Fruit fly (Drosophila melanogaster): ENCODE results near the gene nerfin-2.

The nerfin-2 gene

dm6 chr3R:10066470-10066869, 4.4 kb upstream of the nerfin-2 start, which contains the start of gene CG33783:
CG33783 (plus strand) TSS chr3R:10066770.
- no peak for TF ChIP-seq psq (GFP tag; optimal IDR thresholded peaks at IDR 0.05)
- TF ChIP-seq Hnf4 (GFP tag; optimal IDR thresholded peaks at IDR 0.05): no peak
- no peak for TF ChIP-seq br (GFP tag; optimal IDR thresholded peaks at IDR 0.05)
- no peak for TF ChIP-seq tai (GFP tag; optimal IDR thresholded peaks at IDR 0.05)
- TF ChIP-seq dl (GFP tag; optimal IDR thresholded peaks at IDR 0.05; ENCODE audit: insufficient read depth in 1 of 2, partially characterized antibody in 2 of 2): no peak
- no peak for TF ChIP-seq GATAd (GFP tag; optimal IDR thresholded peaks at IDR 0.05)
- TF ChIP-seq jim (GFP tag; optimal IDR thresholded peaks at IDR 0.05): no peak
- no peak for TF ChIP-seq CG32264 (GFP tag; optimal IDR thresholded peaks at IDR 0.05)
- TF ChIP-seq sv (GFP tag; optimal IDR thresholded peaks at IDR 0.05): no peak
- TF ChIP-seq Jra (GFP tag; optimal IDR thresholded peaks at IDR 0.05): no peak
- TF ChIP-seq N (GFP tag; optimal IDR thresholded peaks at IDR 0.05): no peak
- no peak for TF ChIP-seq CrebA (GFP tag; optimal IDR thresholded peaks at IDR 0.05; ENCODE audit: borderline replicate concordance)
- TF ChIP-seq Dfd (GFP tag; optimal IDR thresholded peaks at IDR 0.05): no peak
- TF ChIP-seq Hr78 (GFP tag; optimal IDR thresholded peaks at IDR 0.05): no peak
- no peak for TF ChIP-seq Vsx2 (GFP tag; optimal IDR thresholded peaks at IDR 0.05; ENCODE audit: partially characterized antibody)
- TF ChIP-seq Rel (GFP tag; optimal IDR thresholded peaks at IDR 0.05): no peak
- no peak for TF ChIP-seq Rel (tag; optimal IDR thresholded peaks at IDR 0.05)
- no peak for TF ChIP-seq OdsH (GFP tag; optimal IDR thresholded peaks at IDR 0.05)

DNA sequence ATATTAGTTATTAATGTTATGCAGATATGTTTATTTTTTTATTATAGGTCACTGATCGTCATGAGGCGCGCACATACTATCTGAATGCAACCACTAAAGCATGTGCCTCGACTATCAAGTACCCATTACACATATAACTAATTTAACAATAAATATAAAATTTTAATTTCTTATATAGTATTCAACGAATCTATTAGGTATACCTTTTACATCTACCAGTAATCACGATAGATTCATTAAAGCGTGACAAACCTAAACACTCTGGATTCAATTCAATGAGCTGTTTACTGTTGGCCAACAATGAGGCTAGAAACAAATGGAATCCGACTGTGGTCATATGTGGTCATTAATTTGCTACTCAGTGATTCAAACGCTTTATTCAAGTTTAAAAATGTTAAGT, 3.3 kb upstream of the nerfin-2 start, which contains the start of gene CG33784:
CG33784 (plus strand) TSS at position 301 of the 400 bp plus-strand sequence.
- TF ChIP-seq Vsx2 (GFP tag; optimal IDR thresholded peaks at IDR 0.05; ENCODE audit: partially characterized antibody) (no peak), Hnf4 (GFP tag; optimal IDR thresholded peaks at IDR 0.05) (no peak), Rel (GFP tag; optimal IDR thresholded peaks at IDR 0.05) (no peak), Rel (tag; optimal IDR thresholded peaks at IDR 0.05) (no peak)

- TF ChIP-seq Vsx2 (GFP tag; optimal IDR thresholded peaks at IDR 0.05; ENCODE audit: partially characterized antibody) (peak; percentile 92), jim (GFP tag; optimal IDR thresholded peaks at IDR 0.05) (no peak), h (GFP tag; optimal IDR thresholded peaks at IDR 0.05) (no peak), Hr83 (GFP tag; optimal IDR thresholded peaks at IDR 0.05; ENCODE audit: poor library complexity, severe bottlenecking) (no peak)
These were observed 2.1 kb upstream of the nerfin-2 start for dm6 chr3R:10068780-10069179.

DNA sequence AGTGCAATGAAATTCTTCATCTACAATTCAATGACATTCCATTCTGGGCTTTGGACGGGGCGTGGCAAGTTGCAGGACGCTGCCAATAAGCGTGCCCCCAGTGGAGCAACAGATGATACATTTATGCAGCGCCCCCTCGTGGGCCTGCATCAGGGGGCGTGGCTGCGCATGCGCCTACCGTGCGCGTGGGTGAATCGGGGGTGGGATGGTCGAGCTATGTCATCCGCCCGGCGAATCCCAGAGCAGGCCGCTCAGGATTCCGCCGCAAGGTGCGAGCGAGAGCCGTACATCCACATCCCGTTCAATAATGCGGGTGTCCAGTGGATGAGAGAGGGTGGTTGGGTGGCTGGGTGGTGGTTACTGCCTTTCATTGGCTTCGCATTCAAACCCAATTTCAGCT, 722 bp upstream of the nerfin-2 start:
- TF ChIP-seq HLH106 (tag; optimal IDR thresholded peaks at IDR 0.05) (no peak), dl (GFP tag; optimal IDR thresholded peaks at IDR 0.05; ENCODE audit: insufficient read depth in 1 of 2, partially characterized antibody in 2 of 2) (peak in 1 of 2 experiments; percentile 13)

- TF ChIP-seq fru (GFP tag; optimal IDR thresholded peaks at IDR 0.05): no peak
- no peak for TF ChIP-seq Dfd (GFP tag; optimal IDR thresholded peaks at IDR 0.05)
- TF ChIP-seq sv (GFP tag; optimal IDR thresholded peaks at IDR 0.05): no peak
- no peak for TF ChIP-seq CG9705 (GFP tag; optimal IDR thresholded peaks at IDR 0.05)
- TF ChIP-seq psq (GFP tag; optimal IDR thresholded peaks at IDR 0.05): no peak
- no peak for TF ChIP-seq foxo (GFP tag; optimal IDR thresholded peaks at IDR 0.05)
- TF ChIP-seq sage (GFP tag; optimal IDR thresholded peaks at IDR 0.05): no peak
- TF ChIP-seq woc (GFP tag; optimal IDR thresholded peaks at IDR 0.05): no peak
- TF ChIP-seq Rel (GFP tag; optimal IDR thresholded peaks at IDR 0.05): no peak
- TF ChIP-seq Rel (tag; optimal IDR thresholded peaks at IDR 0.05): no peak
- no peak for TF ChIP-seq Abd-B (GFP tag; optimal IDR thresholded peaks at IDR 0.05)
These were observed 4.4 kb downstream of the nerfin-2 start, which contains the start of gene Alp13 for dm6 chr3R:10075323-10075788. Alp13 (minus strand) TSS chr3R:10075373.

DNA sequence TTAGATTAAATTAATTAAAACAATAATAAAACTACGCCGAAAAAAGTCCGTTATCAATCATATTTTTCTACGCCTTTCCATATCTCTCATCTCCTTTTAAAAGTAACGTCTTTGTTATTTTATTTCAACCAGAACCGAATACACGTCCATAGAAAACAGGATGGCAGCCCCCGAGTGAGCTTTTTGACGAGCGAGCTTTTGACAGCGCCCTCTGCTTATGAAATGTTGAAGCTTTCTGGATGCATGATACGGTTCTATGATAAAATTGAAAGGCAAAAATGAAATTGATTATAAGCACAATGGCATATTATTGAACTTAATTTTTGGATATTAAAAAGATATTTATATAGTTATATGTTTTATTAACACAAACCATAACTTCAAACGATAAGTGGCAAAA, 5.7 kb downstream of the nerfin-2 start:
- TF ChIP-seq fru (GFP tag; optimal IDR thresholded peaks at IDR 0.05) (peak; percentile 17), brk (GFP tag; optimal IDR thresholded peaks at IDR 0.05) (peak; percentile 4), rgr (GFP tag; optimal IDR thresholded peaks at IDR 0.05) (peak; percentile 46), Hr83 (GFP tag; optimal IDR thresholded peaks at IDR 0.05; ENCODE audit: poor library complexity, severe bottlenecking) (peak; percentile 65), jim (GFP tag; optimal IDR thresholded peaks at IDR 0.05) (no peak), Myc (optimal IDR thresholded peaks at IDR 0.05) (no peak), HLH106 (tag; optimal IDR thresholded peaks at IDR 0.05) (peak; percentile 26), foxo (GFP tag; optimal IDR thresholded peaks at IDR 0.05) (peak in 1 of 2 experiments; percentile 24), h (GFP tag; optimal IDR thresholded peaks at IDR 0.05) (peak; percentile 23), pan (optimal IDR thresholded peaks at IDR 0.05) (no peak), OdsH (GFP tag; optimal IDR thresholded peaks at IDR 0.05) (peak; percentile 6), br (GFP tag; optimal IDR thresholded peaks at IDR 0.05) (peak; percentile 28)

Data from whole organism, wandering third instar larva.